Worm (Caenorhabditis elegans): ENCODE results near the gene C01G5.9.

Gene C01G5.9

DNA sequence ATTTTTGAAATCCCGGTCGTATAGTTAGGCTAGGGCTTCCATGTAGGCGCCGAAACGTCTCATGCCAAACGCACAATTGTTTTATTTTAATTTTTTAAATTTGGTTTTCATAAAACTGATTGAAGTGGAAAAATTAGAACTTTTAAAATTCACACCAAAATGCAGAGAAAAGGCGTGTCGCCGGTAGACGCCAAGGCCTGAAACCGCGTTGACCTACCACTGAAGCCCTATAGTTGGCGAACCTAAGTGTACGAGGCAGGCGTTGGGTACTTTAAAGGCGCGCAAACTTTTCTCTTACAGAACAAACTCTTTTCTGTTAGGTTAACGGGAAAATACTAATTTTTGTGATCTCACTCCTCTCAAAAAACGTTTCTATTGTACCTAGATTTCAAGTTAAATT lies 26.4 kb upstream of the C01G5.9 start, which contains the start of gene Y73B6BL.44:
Y73B6BL.44 (plus strand) TSS at position 301 of the 400 bp plus-strand sequence.
- TF ChIP-seq pes-1 (GFP tag; IDR thresholded peaks at IDR 0.05) (no peak), ceh-36 (tag; optimal IDR thresholded peaks at IDR 0.05) (no peak), ama-1 (optimal IDR thresholded peaks at IDR 0.05) (no peak), aly-1 (tag; optimal IDR thresholded peaks at IDR 0.05) (no peak), tbx-37 (GFP tag; conservative IDR thresholded peaks at IDR 0.05) (no peak), tbx-11 (GFP tag; IDR thresholded peaks at IDR 0.05) (no peak), B0310.2 (tag; optimal IDR thresholded peaks at IDR 0.05) (no peak)

DNA sequence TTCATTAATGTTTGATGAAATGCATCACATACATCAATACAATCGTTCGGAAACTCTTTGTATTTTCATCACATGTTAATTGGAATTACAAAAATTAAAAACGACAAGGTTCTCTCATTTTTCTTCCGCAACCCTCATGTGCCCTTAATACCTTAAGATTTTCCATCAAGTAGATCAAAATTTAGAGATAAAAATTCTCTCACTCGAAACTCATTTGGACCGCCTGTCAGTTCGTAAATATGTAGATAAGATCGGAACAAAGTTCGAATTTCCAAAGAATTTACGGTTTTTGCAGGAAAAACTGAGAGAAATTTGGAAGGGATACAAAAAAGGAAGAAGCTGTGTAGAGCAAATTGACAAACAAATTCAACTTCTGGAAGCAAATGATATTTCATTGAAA lies 23.6 kb upstream of the C01G5.9 start:
- TF ChIP-seq flt-1 (GFP tag; IDR thresholded peaks at IDR 0.05): no peak

DNA sequence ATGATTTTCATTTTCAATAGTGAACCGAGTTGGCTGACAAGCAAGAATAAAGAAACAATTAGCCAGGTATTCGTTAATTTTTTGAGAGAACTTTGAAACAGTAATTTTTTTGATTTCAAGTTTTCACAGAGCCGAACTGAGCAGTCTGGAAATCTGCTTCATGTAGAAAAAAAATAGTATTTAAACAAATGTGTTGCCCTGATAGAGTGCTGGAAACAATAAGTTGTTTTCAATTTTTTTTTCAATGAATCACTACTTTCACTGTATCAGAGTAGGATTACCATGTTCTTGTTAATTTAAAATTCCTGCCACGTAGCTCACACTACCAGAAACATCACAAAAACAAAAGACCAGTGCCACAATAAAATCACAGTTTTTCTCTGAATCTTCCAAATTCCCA lies 19.3 kb upstream of the C01G5.9 start:
- TF ChIP-seq ets-7 (tag; optimal IDR thresholded peaks at IDR 0.05) (no peak), ama-1 (optimal IDR thresholded peaks at IDR 0.05) (no peak), B0310.2 (tag; optimal IDR thresholded peaks at IDR 0.05) (no peak), flt-1 (GFP tag; IDR thresholded peaks at IDR 0.05) (no peak), tra-4 (tag; optimal IDR thresholded peaks at IDR 0.05) (no peak), ceh-36 (tag; optimal IDR thresholded peaks at IDR 0.05) (no peak), aly-1 (tag; optimal IDR thresholded peaks at IDR 0.05) (no peak), hnd-1 (tag; optimal IDR thresholded peaks at IDR 0.05) (no peak), tbx-37 (GFP tag; conservative IDR thresholded peaks at IDR 0.05) (no peak)

DNA sequence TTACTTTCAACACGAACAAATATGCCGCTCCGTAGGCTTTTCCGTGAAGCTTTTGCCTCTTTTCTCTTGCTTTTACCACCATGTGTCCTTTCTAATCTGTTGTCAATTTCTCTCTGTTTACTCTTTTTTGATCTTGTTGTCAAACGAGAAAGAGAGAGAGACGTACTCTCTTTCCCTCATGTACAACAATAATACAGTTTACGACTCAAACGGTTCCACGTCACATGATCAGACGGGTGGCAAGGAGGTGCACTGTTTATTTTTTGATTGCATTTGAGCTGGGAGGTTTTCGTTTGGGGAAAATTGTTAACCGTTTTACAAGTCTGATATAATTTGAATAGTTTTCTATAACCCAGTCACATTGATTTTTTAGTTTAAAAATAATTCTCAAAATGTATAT lies 18.9 kb upstream of the C01G5.9 start:
- TF ChIP-seq aly-1 (tag; optimal IDR thresholded peaks at IDR 0.05) (no peak), flt-1 (GFP tag; IDR thresholded peaks at IDR 0.05) (no peak), tra-4 (tag; optimal IDR thresholded peaks at IDR 0.05) (no peak), pes-1 (GFP tag; IDR thresholded peaks at IDR 0.05) (no peak), ceh-36 (tag; optimal IDR thresholded peaks at IDR 0.05) (no peak), tbx-11 (GFP tag; IDR thresholded peaks at IDR 0.05) (no peak), hnd-1 (tag; optimal IDR thresholded peaks at IDR 0.05) (no peak), B0310.2 (tag; optimal IDR thresholded peaks at IDR 0.05) (no peak)

DNA sequence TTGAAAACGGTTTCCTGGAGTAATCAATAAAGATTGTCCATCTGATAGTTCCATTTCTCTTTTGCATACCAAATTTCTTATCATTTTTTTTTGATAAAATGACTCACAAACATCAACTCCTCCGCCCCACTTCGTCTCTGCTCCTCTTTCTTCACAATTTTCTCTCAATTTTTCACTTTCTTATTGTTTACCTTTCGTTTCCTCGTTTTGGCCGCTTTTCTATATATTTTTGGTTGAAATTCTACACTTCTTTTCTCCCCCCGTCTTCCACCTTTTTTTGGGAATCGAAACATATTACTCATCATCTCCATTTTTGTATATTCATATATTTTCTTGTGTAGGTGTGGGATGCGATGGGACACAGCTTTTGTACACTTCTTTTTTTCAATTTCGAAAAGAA lies 17.0 kb upstream of the C01G5.9 start:
- TF ChIP-seq aly-1 (tag; optimal IDR thresholded peaks at IDR 0.05) (no peak), hmg-4 (GFP tag; optimal IDR thresholded peaks at IDR 0.05) (no peak), hmbx-1 (tag; optimal IDR thresholded peaks at IDR 0.05) (no peak), ets-7 (tag; optimal IDR thresholded peaks at IDR 0.05) (no peak), ceh-36 (tag; optimal IDR thresholded peaks at IDR 0.05) (no peak), ceh-13 (GFP tag; optimal IDR thresholded peaks at IDR 0.05) (no peak), ama-1 (optimal IDR thresholded peaks at IDR 0.05) (no peak), B0310.2 (tag; optimal IDR thresholded peaks at IDR 0.05) (no peak), F13C5.2 (tag; optimal IDR thresholded peaks at IDR 0.05) (no peak), flt-1 (GFP tag; IDR thresholded peaks at IDR 0.05) (no peak), scrt-1 (GFP tag; IDR thresholded peaks at IDR 0.05) (no peak), hnd-1 (tag; optimal IDR thresholded peaks at IDR 0.05) (no peak)

DNA sequence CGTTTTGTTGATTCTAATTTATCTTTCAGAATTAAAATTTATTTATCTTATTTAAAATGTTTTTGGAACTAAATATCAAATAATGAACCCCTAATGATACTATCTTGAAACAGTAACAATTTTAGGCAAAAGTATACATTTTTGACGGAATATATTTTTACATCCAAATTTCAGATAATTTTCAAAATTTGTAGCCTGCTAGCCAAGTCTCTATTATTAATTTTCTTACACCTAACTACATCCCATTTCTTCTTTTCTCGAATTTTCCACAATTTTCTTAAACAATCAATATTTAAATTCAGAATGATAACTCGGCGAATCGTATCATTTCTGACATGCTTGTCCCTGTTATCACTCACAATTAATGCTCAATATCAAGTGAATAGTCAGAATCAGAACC lies 13.3 kb upstream of the C01G5.9 start, which contains the start of gene pqn-89:
pqn-89 (plus strand) TSS at position 301 of the 400 bp plus-strand sequence.
- TF ChIP-seq tra-4 (tag; optimal IDR thresholded peaks at IDR 0.05): no peak
- TF ChIP-seq ceh-13 (GFP tag; optimal IDR thresholded peaks at IDR 0.05): no peak
- TF ChIP-seq ceh-36 (tag; optimal IDR thresholded peaks at IDR 0.05): no peak
- no peak for TF ChIP-seq hmg-4 (GFP tag; optimal IDR thresholded peaks at IDR 0.05)
- TF ChIP-seq tbx-11 (GFP tag; IDR thresholded peaks at IDR 0.05): no peak
- no peak for TF ChIP-seq scrt-1 (GFP tag; IDR thresholded peaks at IDR 0.05)
- TF ChIP-seq ets-7 (tag; optimal IDR thresholded peaks at IDR 0.05): no peak
- TF ChIP-seq flt-1 (GFP tag; IDR thresholded peaks at IDR 0.05): no peak
- TF ChIP-seq hmbx-1 (tag; optimal IDR thresholded peaks at IDR 0.05): no peak

DNA sequence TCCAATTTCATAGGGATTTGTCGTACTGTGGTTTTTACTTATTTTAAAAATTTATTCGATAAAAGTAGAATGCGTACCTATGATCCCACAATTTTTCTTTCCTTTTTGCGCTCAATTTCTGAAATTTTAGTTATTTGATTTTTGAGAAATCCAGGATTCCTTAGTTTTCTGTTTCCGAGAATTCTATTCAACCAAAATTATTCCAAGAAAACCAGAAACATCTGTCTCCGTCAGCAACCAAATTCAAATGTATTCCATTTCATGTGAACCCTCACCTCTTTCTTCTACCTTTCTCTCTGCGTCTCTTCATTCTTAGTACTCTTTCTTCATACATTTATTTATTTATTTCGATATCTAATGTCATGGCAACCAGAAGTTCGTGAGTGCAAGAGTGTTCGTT lies 7.9 kb upstream of the C01G5.9 start:
- TF ChIP-seq hmbx-1 (tag; optimal IDR thresholded peaks at IDR 0.05): no peak
- TF ChIP-seq ets-7 (tag; optimal IDR thresholded peaks at IDR 0.05): no peak
- TF ChIP-seq scrt-1 (GFP tag; IDR thresholded peaks at IDR 0.05): no peak
- no peak for TF ChIP-seq pes-1 (GFP tag; IDR thresholded peaks at IDR 0.05)
- TF ChIP-seq flt-1 (GFP tag; IDR thresholded peaks at IDR 0.05): no peak
- TF ChIP-seq tra-4 (tag; optimal IDR thresholded peaks at IDR 0.05): no peak
- no peak for TF ChIP-seq tbx-37 (GFP tag; conservative IDR thresholded peaks at IDR 0.05)
- no peak for TF ChIP-seq hnd-1 (tag; optimal IDR thresholded peaks at IDR 0.05)
- no peak for TF ChIP-seq ama-1 (optimal IDR thresholded peaks at IDR 0.05)
- TF ChIP-seq ceh-36 (tag; optimal IDR thresholded peaks at IDR 0.05): no peak
- TF ChIP-seq F13C5.2 (tag; optimal IDR thresholded peaks at IDR 0.05): no peak
- TF ChIP-seq B0310.2 (tag; optimal IDR thresholded peaks at IDR 0.05): no peak
- TF ChIP-seq aly-1 (tag; optimal IDR thresholded peaks at IDR 0.05): no peak

DNA sequence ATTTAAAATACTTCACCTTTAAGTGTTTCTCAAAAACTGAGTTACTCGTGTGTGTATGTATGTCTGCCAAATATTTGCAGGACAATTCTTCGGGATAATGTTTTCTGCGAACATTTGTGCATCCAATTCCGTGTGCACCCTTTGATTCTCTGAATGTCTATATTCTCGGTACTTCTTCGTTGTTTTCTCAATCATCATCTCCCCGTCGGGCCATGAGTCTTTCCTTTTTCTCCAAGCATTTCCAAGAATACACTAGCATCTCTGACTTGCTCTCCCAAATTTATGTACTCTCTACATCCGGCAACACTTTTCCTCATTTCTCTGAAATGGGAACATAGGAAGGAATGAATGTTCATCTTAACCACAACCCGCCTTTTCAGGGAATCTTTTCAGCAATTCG lies 5.0 kb upstream of the C01G5.9 start:
- no peak for TF ChIP-seq hmg-4 (GFP tag; optimal IDR thresholded peaks at IDR 0.05)

DNA sequence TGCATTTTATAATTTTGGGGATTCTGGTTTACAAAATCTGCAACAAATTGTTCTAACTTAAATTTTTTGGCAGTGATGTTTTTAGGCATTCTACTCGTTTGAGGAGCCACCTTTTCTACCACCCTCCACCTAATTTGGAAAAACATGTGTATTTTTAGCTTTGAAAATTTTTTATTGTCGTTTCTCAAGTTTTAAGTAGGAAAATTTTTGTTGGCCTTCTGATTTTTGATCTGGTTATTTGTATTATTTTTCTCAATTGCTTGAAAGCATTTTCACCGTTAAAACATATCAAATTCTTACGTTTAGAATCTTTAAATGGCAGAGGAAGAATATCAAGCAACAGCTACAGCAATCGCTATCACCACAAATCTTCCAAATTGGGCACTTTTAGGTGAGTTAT lies 1.8 kb upstream of the C01G5.9 start, which contains the start of gene C01G5.7:
C01G5.7 (plus strand) TSS at position 301 of the 400 bp plus-strand sequence.
- TF ChIP-seq sea-1 (GFP tag; conservative IDR thresholded peaks at IDR 0.05) (no peak), F13C5.2 (tag; optimal IDR thresholded peaks at IDR 0.05) (no peak), ceh-36 (tag; optimal IDR thresholded peaks at IDR 0.05) (no peak), hmbx-1 (tag; optimal IDR thresholded peaks at IDR 0.05) (no peak)

Data from whole organism, early embryonic.